Fruit fly (Drosophila melanogaster) whole organism, embryonic: ENCODE measurements around the gene CG17906.

Source experiments
- CG10321 ChIP-seq: fragments of 200-800 bp; sonication (Bioruptor generic); IDR thresholded peaks from 2 replicates; pipeline ENCODE4 v1.3.6; 2022; ENCODE audit warnings: missing biosample characterization, missing genetic modification characterization
- CG10543 ChIP-seq: fragments of 200-800 bp; sonication (Bioruptor generic); optimal IDR thresholded peaks from 3 replicates; lab custom pipeline; 2017; ENCODE audit warnings: missing biosample characterization, mild to moderate bottlenecking, missing genetic modification characterization, moderate library complexity
- CG11504 ChIP-seq: fragments of 200-800 bp; sonication (Bioruptor generic); optimal IDR thresholded peaks from 3 replicates; lab custom pipeline; 2019; ENCODE audit warnings: missing biosample characterization, mild to moderate bottlenecking, missing genetic modification characterization, moderate library complexity
- CG11695 ChIP-seq: fragments of 200-800 bp; sonication (Bioruptor generic); IDR thresholded peaks from 3 replicates; pipeline ENCODE4 v1.3.6; 2022; ENCODE audit warnings: missing biosample characterization, missing genetic modification characterization
- CG12155 ChIP-seq: fragments of 200-800 bp; sonication (Bioruptor generic); optimal IDR thresholded peaks from 3 replicates; lab custom pipeline; 2016; ENCODE audit warnings: missing biosample characterization, missing genetic modification characterization
- CG12219 ChIP-seq: fragments of 200-800 bp; sonication (Bioruptor generic); optimal IDR thresholded peaks from 3 replicates; lab custom pipeline; 2018; ENCODE audit warnings: missing biosample characterization, mild to moderate bottlenecking, missing genetic modification characterization
- CG12769 ChIP-seq: fragments of 200-800 bp; sonication (Bioruptor generic); optimal IDR thresholded peaks from 2 replicates; lab custom pipeline; 2019; ENCODE audit warnings: missing biosample characterization, mild to moderate bottlenecking, missing genetic modification characterization, moderate library complexity
- CG13296 ChIP-seq: fragments of 200-800 bp; sonication (Bioruptor generic); optimal IDR thresholded peaks from 3 replicates; lab custom pipeline; 2018; ENCODE audit warnings: missing biosample characterization, mild to moderate bottlenecking, missing genetic modification characterization
- CG14014 ChIP-seq: fragments of 200-800 bp; sonication (Bioruptor generic); IDR thresholded peaks from 2 replicates; pipeline ENCODE4 v1.3.6; 2022; ENCODE audit warnings: missing biosample characterization, missing genetic modification characterization
- CG15479 ChIP-seq: fragments of 200-800 bp; sonication (Bioruptor generic); optimal IDR thresholded peaks from 3 replicates; lab custom pipeline; 2019; ENCODE audit warnings: missing biosample characterization, mild to moderate bottlenecking, missing genetic modification characterization, moderate library complexity
- CG18599 ChIP-seq: fragments of 200-800 bp; sonication (Bioruptor generic); optimal IDR thresholded peaks from 3 replicates; lab custom pipeline; 2017; ENCODE audit warnings: missing biosample characterization, missing genetic modification characterization, mild to moderate bottlenecking, moderate library complexity, missing genetic modification reagents
- CG2120 ChIP-seq: fragments of 200-800 bp; sonication (Bioruptor generic); optimal IDR thresholded peaks from 3 replicates; lab custom pipeline; 2016; ENCODE audit warnings: missing biosample characterization, missing genetic modification characterization
- CG2889 ChIP-seq: fragments of 200-800 bp; sonication (Bioruptor generic); IDR thresholded peaks from 3 replicates; pipeline ENCODE4 v1.3.6; 2022; ENCODE audit warnings: missing biosample characterization, missing genetic modification characterization
- CG30403 ChIP-seq: fragments of 200-800 bp; sonication (Bioruptor generic); optimal IDR thresholded peaks from 3 replicates; lab custom pipeline; 2016; ENCODE audit warnings: missing biosample characterization, missing genetic modification characterization
- CG34376 ChIP-seq: fragments of 200-800 bp; sonication (Bioruptor generic); optimal IDR thresholded peaks from 2 replicates; lab custom pipeline; 2018; ENCODE audit warnings: missing biosample characterization, mild to moderate bottlenecking, missing genetic modification characterization
- CG4707 ChIP-seq: fragments of 200-800 bp; sonication (Bioruptor generic); optimal IDR thresholded peaks from 2 replicates; lab custom pipeline; 2018; ENCODE audit warnings: missing biosample characterization, mild to moderate bottlenecking, missing genetic modification characterization, moderate library complexity
- CG6689 ChIP-seq: fragments of 200-800 bp; sonication (Bioruptor generic); IDR thresholded peaks from 2 replicates; pipeline ENCODE4 v1.3.6; 2022; ENCODE audit warnings: missing biosample characterization, missing genetic modification characterization
- CHES-1-like ChIP-seq: fragments of 200-800 bp; sonication (Bioruptor generic); optimal IDR thresholded peaks from 2 replicates; lab custom pipeline; 2016; ENCODE audit warnings: missing biosample characterization, missing genetic modification characterization
- Dbx ChIP-seq: fragments of 200-800 bp; sonication (Bioruptor generic); IDR thresholded peaks from 3 replicates; pipeline ENCODE4 v1.3.6; 2022; ENCODE audit warnings: missing biosample characterization, missing genetic modification characterization
- E2f2 ChIP-seq: fragments of 200-800 bp; sonication (Bioruptor generic); IDR thresholded peaks from 2 replicates; pipeline ENCODE4 v1.3.6; 2022; ENCODE audit warnings: missing biosample characterization, missing genetic modification characterization
- Hr51 ChIP-seq, 2 experiments: fragments of 200-800 bp; sonication (Bioruptor generic); optimal IDR thresholded peaks; 2 replicates in 1 of 2; 3 replicates in 1 of 2; lab custom pipeline; 2016 to 2018; ENCODE audit warnings: missing biosample characterization in 2 of 2, missing genetic modification characterization in 2 of 2, mild to moderate bottlenecking in 1 of 2, moderate library complexity in 1 of 2
- Max ChIP-seq: fragments of 200-800 bp; sonication (Bioruptor generic); optimal IDR thresholded peaks from 2 replicates; lab custom pipeline; 2016; ENCODE audit warnings: missing biosample characterization, mild to moderate bottlenecking, missing genetic modification characterization
- NC2α ChIP-seq: fragments of 200-800 bp; sonication (Bioruptor generic); optimal IDR thresholded peaks from 2 replicates; lab custom pipeline; 2016; ENCODE audit warnings: missing biosample characterization, missing genetic modification characterization
- Pdp1 ChIP-seq, 2 experiments: fragments of 200-800 bp; sonication (Bioruptor generic); optimal IDR thresholded peaks; 3 replicates each; lab custom pipeline; 2016; ENCODE audit warnings: missing biosample characterization in 2 of 2, missing genetic modification characterization in 2 of 2, mild to moderate bottlenecking in 1 of 2, moderate library complexity in 1 of 2
- Rfx ChIP-seq: fragments of 200-800 bp; sonication (Bioruptor generic); IDR thresholded peaks from 2 replicates; pipeline ENCODE4 v1.3.6; 2022; ENCODE audit warnings: missing biosample characterization, missing genetic modification characterization
- Tbp ChIP-seq: fragments of >200 bp; optimal IDR thresholded peaks from 2 replicates; lab custom pipeline; 2018; ENCODE audit warnings: missing biosample characterization, missing genetic modification characterization
- Xrp1 ChIP-seq: fragments of 200-800 bp; sonication (Bioruptor generic); IDR thresholded peaks from 2 replicates; pipeline ENCODE4 v1.3.6; 2022; ENCODE audit warnings: missing biosample characterization, missing genetic modification characterization
- abd-A ChIP-seq: fragments of 200-800 bp; sonication (Bioruptor generic); optimal IDR thresholded peaks from 3 replicates; lab custom pipeline; 2019; ENCODE audit warnings: missing biosample characterization, mild to moderate bottlenecking, missing genetic modification characterization, moderate library complexity
- ap ChIP-seq: fragments of 200-800 bp; sonication (Bioruptor generic); IDR thresholded peaks from 2 replicates; pipeline ENCODE4 v1.3.6; 2022; ENCODE audit warnings: missing biosample characterization, missing genetic modification characterization
- crc ChIP-seq: fragments of 200-800 bp; sonication (Bioruptor generic); optimal IDR thresholded peaks from 2 replicates; lab custom pipeline; 2016; ENCODE audit warnings: missing biosample characterization, missing genetic modification characterization
- cwo ChIP-seq: fragments of 200-800 bp; sonication (Bioruptor generic); optimal IDR thresholded peaks from 3 replicates; lab custom pipeline; 2017; ENCODE audit warnings: missing biosample characterization, missing genetic modification characterization, mild to moderate bottlenecking, moderate library complexity, missing genetic modification reagents
- exex ChIP-seq: fragments of 200-800 bp; sonication (Bioruptor generic); optimal IDR thresholded peaks from 4 replicates; lab custom pipeline; 2018; ENCODE audit warnings: missing biosample characterization, mild to moderate bottlenecking, missing genetic modification characterization, moderate library complexity
- grau ChIP-seq: fragments of 200-800 bp; optimal IDR thresholded peaks from 3 replicates; lab custom pipeline; 2019; ENCODE audit warnings: missing biosample characterization, mild to moderate bottlenecking, missing genetic modification characterization, moderate library complexity
- grn ChIP-seq: fragments of 200-800 bp; sonication (Bioruptor generic); optimal IDR thresholded peaks from 3 replicates; lab custom pipeline; 2017; ENCODE audit warnings: missing biosample characterization, missing genetic modification characterization
- her ChIP-seq: fragments of 200-800 bp; sonication (Bioruptor generic); optimal IDR thresholded peaks from 2 replicates; lab custom pipeline; 2016; ENCODE audit warnings: missing biosample characterization, missing genetic modification characterization
- lab ChIP-seq: fragments of 200-800 bp; sonication (Bioruptor generic); optimal IDR thresholded peaks from 3 replicates; lab custom pipeline; 2017; ENCODE audit warnings: missing biosample characterization, missing genetic modification characterization, mild to moderate bottlenecking, moderate library complexity, missing genetic modification reagents
- lilli ChIP-seq: fragments of 200-800 bp; sonication (Bioruptor generic); optimal IDR thresholded peaks from 3 replicates; lab custom pipeline; 2016; ENCODE audit warnings: missing biosample characterization, missing genetic modification characterization
- sd ChIP-seq: fragments of 200-800 bp; sonication (Bioruptor generic); optimal IDR thresholded peaks from 3 replicates; lab custom pipeline; 2018; ENCODE audit warnings: missing biosample characterization, mild to moderate bottlenecking, missing genetic modification characterization, moderate library complexity
- sens ChIP-seq: fragments of 200-800 bp; sonication (Bioruptor generic); peaks from one replicate; lab custom pipeline; 2016; ENCODE audit warnings: missing biosample characterization, missing genetic modification characterization
- seq ChIP-seq: fragments of 200-800 bp; sonication (Bioruptor generic); IDR thresholded peaks from 2 replicates; pipeline ENCODE4 v1.3.6; 2022; ENCODE audit warnings: missing biosample characterization, missing genetic modification characterization
- sna ChIP-seq: fragments of 200-800 bp; sonication (Bioruptor generic); IDR thresholded peaks from 2 replicates; pipeline ENCODE4 v1.3.6; 2022; ENCODE audit warnings: missing biosample characterization, missing genetic modification characterization; ENCODE audit not compliant: partially characterized antibody
- sug ChIP-seq: fragments of 200-800 bp; optimal IDR thresholded peaks from 2 replicates; lab custom pipeline; 2019; ENCODE audit warnings: missing biosample characterization, mild to moderate bottlenecking, missing genetic modification characterization, moderate library complexity
- tll ChIP-seq, 2 experiments: fragments of 200-800 bp in 1 of 2; fragments of >200 bp in 1 of 2; sonication (Bioruptor generic) in 1 of 2; optimal IDR thresholded peaks; 2 replicates each; lab custom pipeline; 2017 to 2019; ENCODE audit warnings: missing biosample characterization in 2 of 2, missing genetic modification characterization in 2 of 2, mild to moderate bottlenecking in 1 of 2, moderate library complexity in 1 of 2

The CG17906 gene

dm6 chr2L:8955597-8956335 lies 38.4 kb upstream of the CG17906 start (continued):
- TF ChIP-seq CG12769 (peak; percentile 40), Dbx (peak; percentile 21; the same call in 1 of the 3 replicates), lilli (GFP tag; lab: Kevin White, UChicago) (peak; percentile 2), CG6689 (GFP tag; lab: Robert Waterston, UW) (no peak), E2f2 (GFP tag; lab: Robert Waterston, UW) (no peak), lab (GFP tag; lab: Kevin White, UChicago) (peak; percentile 3), CG11695 (GFP tag; lab: Robert Waterston, UW) (peak; percentile 42; the same call in 1 of the 3 replicates), crc (no peak), CG10321 (GFP tag; lab: Robert Waterston, UW) (0 out of 2 replicates have a peak, but pooled peaks have one; percentile 22), Rfx (peak; percentile 7; the same call in 1 of the 2 replicates), ap (GFP tag; lab: Robert Waterston, UW) (no peak), CG11504 (tag; lab: Kevin White, UChicago) (peak; percentile 16), Max (no peak), grn (GFP tag; lab: Kevin White, UChicago) (peak; percentile 34), CG2889 (GFP tag; lab: Robert Waterston, UW) (no peak), seq (GFP tag; lab: Robert Waterston, UW) (no peak), grau (tag; lab: Kevin White, UChicago) (peak; percentile 29), sna (GFP tag; lab: Robert Waterston, UW) (no peak), CHES-1-like (GFP tag; lab: Kevin White, UChicago) (no peak), CG2120 (GFP tag; lab: Kevin White, UChicago) (peak; percentile 27), CG12219 (GFP tag; lab: Kevin White, UChicago) (no peak), tll (GFP tag; optimal IDR thresholded peaks at IDR 0.05; lab: Kevin White, UChicago) (no peak), Xrp1 (GFP tag; lab: Robert Waterston, UW) (no peak), NC2α (GFP tag; lab: Kevin White, UChicago) (no peak), CG10543 (GFP tag; lab: Kevin White, UChicago) (peak; percentile 1), CG12155 (peak; percentile 9), CG14014 (peak; percentile 17; the same call in 1 of the 2 replicates), CG4707 (GFP tag; lab: Kevin White, UChicago) (no peak), CG13296 (GFP tag; lab: Kevin White, UChicago) (peak; percentile 26)

- TF ChIP-seq sd (tag; lab: Kevin White, UChicago) (peak; percentile 10), Tbp (GFP tag; lab: Kevin White, UChicago) (no peak), CG10321 (GFP tag; lab: Robert Waterston, UW) (no peak), abd-A (tag; lab: Kevin White, UChicago) (no peak), Pdp1 (GFP tag; optimal IDR thresholded peaks at IDR 0.05; lab: Kevin White, UChicago) (peak in 1 of 2 experiments; percentile 56), cwo (peak; percentile 93), CG30403 (GFP tag; lab: Kevin White, UChicago) (no peak), Hr51 (GFP tag; optimal IDR thresholded peaks at IDR 0.05; lab: Kevin White, UChicago) (no peak), CG11504 (tag; lab: Kevin White, UChicago) (no peak), grn (GFP tag; lab: Kevin White, UChicago) (peak; percentile 62), exex (tag; lab: Kevin White, UChicago) (peak; percentile 95), CG18599 (GFP tag; lab: Kevin White, UChicago) (peak; percentile 19), sug (peak; percentile 46), CG15479 (GFP tag; lab: Kevin White, UChicago) (no peak), her (GFP tag; lab: Kevin White, UChicago) (no peak), sens (GFP tag; lab: Kevin White, UChicago) (peak; percentile 47), CG34376 (GFP tag; lab: Kevin White, UChicago) (peak; percentile 8)
- TF ChIP-seq, all 482 proteins: peak for 9
These were observed 37.9 kb upstream of the CG17906 start for dm6 chr2L:8956336-8956726.
